Fruit fly (Drosophila melanogaster) whole organism, embryonic: ENCODE results near the gene TwdlX.

Experiments used
- CG10431 ChIP-seq: fragments of 200-800 bp; sonication (Bioruptor generic); optimal IDR thresholded peaks from 3 replicates; lab custom pipeline; 2018; ENCODE audit warnings: missing biosample characterization, mild to moderate bottlenecking, missing genetic modification characterization
- CG10654 ChIP-seq: fragments of 200-800 bp; sonication (Bioruptor generic); optimal IDR thresholded peaks from 2 replicates; lab custom pipeline; 2016; ENCODE audit warnings: missing biosample characterization, missing genetic modification characterization
- CG10959 ChIP-seq: fragments of 200-800 bp; sonication (Bioruptor generic); IDR thresholded peaks from 2 replicates; pipeline ENCODE4 v1.3.6; 2022; ENCODE audit warnings: missing biosample characterization, missing genetic modification characterization
- CG11504 ChIP-seq: fragments of 200-800 bp; sonication (Bioruptor generic); optimal IDR thresholded peaks from 3 replicates; lab custom pipeline; 2019; ENCODE audit warnings: missing biosample characterization, mild to moderate bottlenecking, missing genetic modification characterization, moderate library complexity
- CG11560 ChIP-seq: fragments of 200-800 bp; sonication (Bioruptor generic); IDR thresholded peaks from 3 replicates; pipeline ENCODE4 v1.3.6; 2022; ENCODE audit warnings: missing biosample characterization, missing genetic modification characterization
- CG11723 ChIP-seq: fragments of 200-800 bp; sonication (Bioruptor generic); optimal IDR thresholded peaks from 2 replicates; lab custom pipeline; 2017; ENCODE audit warnings: missing biosample characterization, mild to moderate bottlenecking, missing genetic modification characterization
- CG14965 ChIP-seq: fragments of 200-800 bp; sonication (Bioruptor generic); optimal IDR thresholded peaks from 2 replicates; lab custom pipeline; 2016; ENCODE audit warnings: missing biosample characterization, missing genetic modification characterization, borderline replicate concordance
- CG1602 ChIP-seq: fragments of 200-800 bp; sonication (Bioruptor generic); optimal IDR thresholded peaks from 3 replicates; lab custom pipeline; 2016; ENCODE audit warnings: missing biosample characterization, missing genetic modification characterization
- CG2129 ChIP-seq: fragments of 200-800 bp; sonication (Bioruptor generic); IDR thresholded peaks from 2 replicates; pipeline ENCODE4 v1.3.6; 2022; ENCODE audit warnings: missing biosample characterization, missing genetic modification characterization; ENCODE audit not compliant: partially characterized antibody
- CG32532 ChIP-seq: fragments of 200-800 bp; sonication (Bioruptor generic); IDR thresholded peaks from 2 replicates; pipeline ENCODE4 v1.3.6; 2022; ENCODE audit warnings: missing biosample characterization, missing genetic modification characterization
- CG43689 ChIP-seq: fragments of 200-800 bp; sonication (Bioruptor generic); IDR thresholded peaks from 2 replicates; pipeline ENCODE4 v1.3.6; 2022; ENCODE audit warnings: missing biosample characterization, missing genetic modification characterization
- CG4424 ChIP-seq: fragments of 200-800 bp; sonication (Bioruptor generic); optimal IDR thresholded peaks from 3 replicates; lab custom pipeline; 2016; ENCODE audit warnings: missing biosample characterization, missing genetic modification characterization
- CG6175 ChIP-seq: fragments of 200-800 bp; sonication (Bioruptor generic); IDR thresholded peaks from 3 replicates; pipeline ENCODE4 v1.3.6; 2022; ENCODE audit warnings: missing biosample characterization, missing genetic modification characterization
- CG6854 ChIP-seq: fragments of 200-800 bp; sonication (Bioruptor generic); optimal IDR thresholded peaks from 3 replicates; lab custom pipeline; 2017; ENCODE audit warnings: missing biosample characterization, mild to moderate bottlenecking, missing genetic modification characterization
- CG7556 ChIP-seq: fragments of 200-800 bp; sonication (Bioruptor generic); optimal IDR thresholded peaks from 2 replicates; lab custom pipeline; 2017; ENCODE audit warnings: missing biosample characterization, mild to moderate bottlenecking, missing genetic modification characterization
- CG7786 ChIP-seq: fragments of 200-800 bp; sonication (Bioruptor generic); optimal IDR thresholded peaks from 2 replicates; lab custom pipeline; 2016; ENCODE audit warnings: missing biosample characterization, missing genetic modification characterization
- CG8281 ChIP-seq: fragments of 200-800 bp; sonication (Bioruptor generic); optimal IDR thresholded peaks from 2 replicates; lab custom pipeline; 2018; ENCODE audit warnings: missing biosample characterization, mild to moderate bottlenecking, missing genetic modification characterization, moderate library complexity
- CG8290 ChIP-seq, 3 experiments: fragments of 200-800 bp; sonication (Bioruptor generic); optimal IDR thresholded peaks; 2 replicates each; lab custom pipeline; 2016 to 2019; ENCODE audit warnings: missing biosample characterization in 3 of 3, missing genetic modification characterization in 3 of 3, mild to moderate bottlenecking in 2 of 3, moderate library complexity in 1 of 3
- CG8359 ChIP-seq: fragments of 200-800 bp; sonication (Bioruptor generic); optimal IDR thresholded peaks from 2 replicates; lab custom pipeline; 2017; ENCODE audit warnings: missing biosample characterization, mild to moderate bottlenecking, missing genetic modification characterization, borderline replicate concordance
- CG8478 ChIP-seq: fragments of >200 bp; optimal IDR thresholded peaks from 2 replicates; lab custom pipeline; 2018
- CG8924 ChIP-seq: fragments of 200-800 bp; optimal IDR thresholded peaks from 3 replicates; lab custom pipeline; 2019; ENCODE audit warnings: missing biosample characterization, mild to moderate bottlenecking, missing genetic modification characterization, moderate library complexity
- CG9797 ChIP-seq: fragments of 200-800 bp; sonication (Bioruptor generic); optimal IDR thresholded peaks from 3 replicates; lab custom pipeline; 2018; ENCODE audit warnings: missing biosample characterization, mild to moderate bottlenecking, missing genetic modification characterization
- CHES-1-like ChIP-seq: fragments of 200-800 bp; sonication (Bioruptor generic); optimal IDR thresholded peaks from 2 replicates; lab custom pipeline; 2016; ENCODE audit warnings: missing biosample characterization, missing genetic modification characterization
- D ChIP-seq, 2 experiments: fragments of 200-800 bp in 1 of 2; fragments of >200 bp in 1 of 2; sonication (Bioruptor generic) in 1 of 2; optimal IDR thresholded peaks; 2 replicates in 1 of 2; 3 replicates in 1 of 2; lab custom pipeline; 2017; ENCODE audit warnings: mild to moderate bottlenecking in 1 of 2, missing biosample characterization in 1 of 2, missing genetic modification characterization in 1 of 2, missing genetic modification reagents in 1 of 2
- Drgx ChIP-seq: fragments of 200-800 bp; sonication (Bioruptor generic); IDR thresholded peaks from 2 replicates; pipeline ENCODE4 v1.3.6; 2022; ENCODE audit warnings: missing biosample characterization, missing genetic modification characterization
- H15 ChIP-seq: fragments of 200-800 bp; sonication (Bioruptor generic); IDR thresholded peaks from 3 replicates; pipeline ENCODE4 v1.3.6; 2022; ENCODE audit warnings: missing biosample characterization, missing genetic modification characterization
- HmgD ChIP-seq: fragments of 200-800 bp; sonication (Bioruptor generic); optimal IDR thresholded peaks from 3 replicates; lab custom pipeline; 2016; ENCODE audit warnings: missing biosample characterization, missing genetic modification characterization
- Hr78 ChIP-seq, 2 experiments: fragments of 200-800 bp in 1 of 2; fragments of >200 bp in 1 of 2; sonication (Bioruptor generic) in 1 of 2; optimal IDR thresholded peaks; 2 replicates each; lab custom pipeline; 2017 to 2019; ENCODE audit warnings: missing biosample characterization in 2 of 2, missing genetic modification characterization in 2 of 2, mild to moderate bottlenecking in 1 of 2, moderate library complexity in 1 of 2
- Myb ChIP-seq: fragments of 200-800 bp; sonication (Bioruptor generic); optimal IDR thresholded peaks from 2 replicates; lab custom pipeline; 2016; ENCODE audit warnings: missing biosample characterization, missing genetic modification characterization
- Neu2 ChIP-seq: fragments of 200-800 bp; sonication (Bioruptor generic); optimal IDR thresholded peaks from 3 replicates; lab custom pipeline; 2016; ENCODE audit warnings: missing biosample characterization, missing genetic modification characterization, borderline replicate concordance
- Oli ChIP-seq: fragments of 200-800 bp; sonication (Bioruptor generic); optimal IDR thresholded peaks from 2 replicates; lab custom pipeline; 2018; ENCODE audit warnings: missing biosample characterization, mild to moderate bottlenecking, missing genetic modification characterization, moderate library complexity
- Pdp1 ChIP-seq, 2 experiments: fragments of 200-800 bp; sonication (Bioruptor generic); optimal IDR thresholded peaks; 3 replicates each; lab custom pipeline; 2016; ENCODE audit warnings: missing biosample characterization in 2 of 2, missing genetic modification characterization in 2 of 2, mild to moderate bottlenecking in 1 of 2, moderate library complexity in 1 of 2
- Scr ChIP-seq: fragments of 200-800 bp; sonication (Bioruptor generic); IDR thresholded peaks from 2 replicates; pipeline ENCODE4 v1.3.6; 2022; ENCODE audit warnings: missing biosample characterization, missing genetic modification characterization; ENCODE audit not compliant: partially characterized antibody
- ac ChIP-seq: fragments of 200-800 bp; sonication (Bioruptor generic); optimal IDR thresholded peaks from 3 replicates; lab custom pipeline; 2017; ENCODE audit warnings: missing biosample characterization, mild to moderate bottlenecking, missing genetic modification characterization
- br ChIP-seq: fragments of >200 bp; optimal IDR thresholded peaks from 2 replicates; lab custom pipeline; 2017
- corto ChIP-seq: fragments of 200-800 bp; sonication (Bioruptor generic); optimal IDR thresholded peaks from 2 replicates; lab custom pipeline; 2016; ENCODE audit warnings: missing biosample characterization, mild to moderate bottlenecking, missing genetic modification characterization, moderate library complexity
- dm ChIP-seq: fragments of 200-800 bp; sonication (Bioruptor generic); optimal IDR thresholded peaks from 3 replicates; lab custom pipeline; 2016; ENCODE audit warnings: missing biosample characterization, missing genetic modification characterization
- dmrt99B ChIP-seq: fragments of 200-800 bp; sonication (Bioruptor generic); optimal IDR thresholded peaks from 2 replicates; lab custom pipeline; 2018; ENCODE audit warnings: missing biosample characterization, mild to moderate bottlenecking, missing genetic modification characterization, moderate library complexity
- dpn ChIP-seq, 2 experiments: fragments of 200-800 bp; sonication (Bioruptor generic); optimal IDR thresholded peaks; 3 replicates each; lab custom pipeline; 2016; ENCODE audit warnings: missing biosample characterization in 2 of 2, missing genetic modification characterization in 2 of 2
- exex ChIP-seq: fragments of 200-800 bp; sonication (Bioruptor generic); optimal IDR thresholded peaks from 4 replicates; lab custom pipeline; 2018; ENCODE audit warnings: missing biosample characterization, mild to moderate bottlenecking, missing genetic modification characterization, moderate library complexity
- gce ChIP-seq: fragments of 200-800 bp; sonication (Bioruptor generic); IDR thresholded peaks from 3 replicates; pipeline ENCODE4 v1.3.6; 2022; ENCODE audit warnings: missing biosample characterization, missing genetic modification characterization
- hb ChIP-seq: fragments of 200-800 bp; sonication (Bioruptor generic); IDR thresholded peaks from 3 replicates; pipeline ENCODE4 v1.3.6; 2022; ENCODE audit warnings: missing biosample characterization, missing genetic modification characterization; ENCODE audit not compliant: partially characterized antibody
- lov ChIP-seq, 2 experiments: fragments of 200-800 bp in 1 of 2; fragments of >200 bp in 1 of 2; sonication (Bioruptor generic) in 1 of 2; IDR thresholded peaks in 1 of 2; optimal IDR thresholded peaks in 1 of 2; 2 replicates in 1 of 2; 3 replicates in 1 of 2; pipeline versions ENCODE4 v1.3.6 to Lab custom; 2017 to 2022; ENCODE audit warnings: missing biosample characterization in 1 of 2, missing genetic modification characterization in 1 of 2
- maf-S ChIP-seq: fragments of 200-800 bp; sonication (Bioruptor generic); optimal IDR thresholded peaks from 2 replicates; lab custom pipeline; 2016; ENCODE audit warnings: missing biosample characterization, missing genetic modification characterization
- onecut ChIP-seq: fragments of 200-800 bp; sonication (Bioruptor generic); IDR thresholded peaks from 2 replicates; pipeline ENCODE4 v1.3.6; 2022; ENCODE audit warnings: missing biosample characterization, missing genetic modification characterization
- psq ChIP-seq: fragments of 200-800 bp; sonication (Bioruptor generic); optimal IDR thresholded peaks from 2 replicates; lab custom pipeline; 2017; ENCODE audit warnings: missing biosample characterization, missing genetic modification characterization
- scrt ChIP-seq: fragments of 200-800 bp; sonication (Bioruptor generic); optimal IDR thresholded peaks from 2 replicates; lab custom pipeline; 2018; ENCODE audit warnings: missing biosample characterization, mild to moderate bottlenecking, missing genetic modification characterization, moderate library complexity
- sens-2 ChIP-seq: fragments of 200-800 bp; sonication (Bioruptor generic); IDR thresholded peaks from 2 replicates; pipeline ENCODE4 v1.3.6; 2022; ENCODE audit warnings: missing biosample characterization, missing genetic modification characterization
- usp ChIP-seq: fragments of >200 bp; optimal IDR thresholded peaks from 2 replicates; lab custom pipeline; 2017; ENCODE audit warnings: missing biosample characterization, missing genetic modification characterization

TwdlX gene

dm6 chrX:16691440-16691839 is 39.5 kb upstream of the TwdlX start (continued):
- TF ChIP-seq CG8290 (GFP tag; optimal IDR thresholded peaks at IDR 0.05; lab: Kevin White, UChicago) (peak; percentile 65), CG8290 (tag; optimal IDR thresholded peaks at IDR 0.05; lab: Kevin White, UChicago) (peak in 1 of 2 experiments; percentile 88), CG7786 (GFP tag; lab: Kevin White, UChicago) (peak; percentile 81), maf-S (GFP tag; lab: Kevin White, UChicago) (peak; percentile 73), CG10654 (GFP tag; lab: Kevin White, UChicago) (peak; percentile 84), CG10431 (GFP tag; lab: Kevin White, UChicago) (peak; percentile 62), br (lab: Kevin White, UChicago) (no peak), CG10959 (peak; percentile 75), CG43689 (no peak), dmrt99B (tag; lab: Kevin White, UChicago) (peak; percentile 89), gce (GFP tag; lab: Robert Waterston, UW) (peak; percentile 92), psq (GFP tag; lab: Kevin White, UChicago) (peak; percentile 61), lov (optimal IDR thresholded peaks at IDR 0.05; lab: Kevin White, UChicago) (no peak), lov (GFP tag; IDR thresholded peaks at IDR 0.05; lab: Robert Waterston, UW) (peak; percentile 92), corto (GFP tag; lab: Kevin White, UChicago) (no peak), dm (peak; percentile 36), Myb (GFP tag; lab: Kevin White, UChicago) (peak; percentile 64), Drgx (GFP tag; lab: Robert Waterston, UW) (peak; percentile 90), CG14965 (GFP tag; lab: Kevin White, UChicago) (peak; percentile 28), D (optimal IDR thresholded peaks at IDR 0.05; lab: Kevin White, UChicago) (no peak), D (GFP tag; optimal IDR thresholded peaks at IDR 0.05; lab: Kevin White, UChicago) (peak; percentile 88), CG7556 (GFP tag; lab: Kevin White, UChicago) (peak; percentile 64), onecut (peak; percentile 84), CG2129 (no peak), CG1602 (GFP tag; lab: Kevin White, UChicago) (peak; percentile 76), CG6175 (GFP tag; lab: Robert Waterston, UW) (no peak), exex (no peak), CG8478 (no peak), CG9797 (GFP tag; lab: Kevin White, UChicago) (no peak), CG8924 (tag; lab: Kevin White, UChicago) (peak; percentile 83), CG6854 (GFP tag; lab: Kevin White, UChicago) (peak; percentile 18), usp (GFP tag; lab: Kevin White, UChicago) (no peak), dpn (GFP tag; optimal IDR thresholded peaks at IDR 0.05; lab: Kevin White, UChicago) (peak; percentile 82 to 89), H15 (GFP tag; lab: Robert Waterston, UW) (peak; percentile 83), HmgD (GFP tag; lab: Kevin White, UChicago) (peak; percentile 47), ac (GFP tag; lab: Kevin White, UChicago) (peak; percentile 38), Neu2 (GFP tag; lab: Kevin White, UChicago) (no peak), CG32532 (GFP tag; lab: Robert Waterston, UW) (peak; percentile 85), CG4424 (GFP tag; lab: Kevin White, UChicago) (peak; percentile 84), Scr (GFP tag; lab: Robert Waterston, UW) (no peak), Hr78 (GFP tag; optimal IDR thresholded peaks at IDR 0.05; lab: Kevin White, UChicago) (peak in 1 of 2 experiments; percentile 65), CHES-1-like (GFP tag; lab: Kevin White, UChicago) (peak; percentile 69), scrt (GFP tag; lab: Kevin White, UChicago) (peak; percentile 39), Oli (tag; lab: Kevin White, UChicago) (peak; percentile 90), CG11560 (tag; lab: Robert Waterston, UW) (peak; percentile 59; the same call in 2 of the 3 replicates), CG11504 (tag; lab: Kevin White, UChicago) (peak; percentile 88), Pdp1 (GFP tag; optimal IDR thresholded peaks at IDR 0.05; lab: Kevin White, UChicago) (peak; percentile 80 to 85), CG8281 (peak; percentile 36), CG8359 (GFP tag; lab: Kevin White, UChicago) (peak; percentile 67), hb (no peak), CG11723 (GFP tag; lab: Kevin White, UChicago) (peak; percentile 76), sens-2 (GFP tag; lab: Robert Waterston, UW) (peak; percentile 93)
